Fruit fly (Drosophila melanogaster) whole organism, embryonic: Measurements from ENCODE around the gene Oseg1.

Experiments
- BEAF-32 ChIP-seq: fragments of 200-800 bp; sonication (Bioruptor generic); optimal IDR thresholded peaks from 3 replicates; lab custom pipeline; 2017; ENCODE audit warnings: missing biosample characterization, missing genetic modification characterization, mild to moderate bottlenecking, moderate library complexity, missing genetic modification reagents
- CG10366 ChIP-seq: fragments of 200-800 bp; sonication (Bioruptor generic); IDR thresholded peaks from 2 replicates; pipeline ENCODE4 v1.3.6; 2022; ENCODE audit warnings: missing biosample characterization, missing genetic modification characterization
- CG11247 ChIP-seq: fragments of 200-800 bp; sonication (Bioruptor generic); IDR thresholded peaks from 2 replicates; pipeline ENCODE4 v1.3.6; 2022; ENCODE audit warnings: missing biosample characterization, missing genetic modification characterization
- CG11504 ChIP-seq: fragments of 200-800 bp; sonication (Bioruptor generic); optimal IDR thresholded peaks from 3 replicates; lab custom pipeline; 2019; ENCODE audit warnings: missing biosample characterization, mild to moderate bottlenecking, missing genetic modification characterization, moderate library complexity
- CG12236 ChIP-seq: fragments of 200-800 bp; sonication (Bioruptor generic); optimal IDR thresholded peaks from 2 replicates; lab custom pipeline; 2016; ENCODE audit warnings: missing biosample characterization, missing genetic modification characterization
- CG1233 ChIP-seq: fragments of 200-800 bp; sonication (Bioruptor generic); optimal IDR thresholded peaks from 4 replicates; lab custom pipeline; 2018; ENCODE audit warnings: missing biosample characterization, mild to moderate bottlenecking, missing genetic modification characterization
- CG13287 ChIP-seq: fragments of 200-800 bp; sonication (Bioruptor generic); IDR thresholded peaks from 2 replicates; pipeline ENCODE4 v1.3.6; 2022; ENCODE audit warnings: missing biosample characterization, missing genetic modification characterization; ENCODE audit not compliant: partially characterized antibody
- CG14050 ChIP-seq: fragments of 200-800 bp; sonication (Bioruptor generic); IDR thresholded peaks from 3 replicates; pipeline ENCODE4 v1.3.6; 2022; ENCODE audit warnings: missing biosample characterization, missing genetic modification characterization
- CG14710 ChIP-seq: fragments of 200-800 bp; sonication (Bioruptor generic); optimal IDR thresholded peaks from 3 replicates; lab custom pipeline; 2019; ENCODE audit warnings: missing biosample characterization, mild to moderate bottlenecking, missing genetic modification characterization, moderate library complexity
- CG15073 ChIP-seq: fragments of 200-800 bp; sonication (Bioruptor generic); optimal IDR thresholded peaks from 2 replicates; lab custom pipeline; 2016; ENCODE audit warnings: missing biosample characterization, missing genetic modification characterization
- CG15269 ChIP-seq: fragments of 200-800 bp; sonication (Bioruptor generic); optimal IDR thresholded peaks from 2 replicates; lab custom pipeline; 2018; ENCODE audit warnings: missing biosample characterization, mild to moderate bottlenecking, missing genetic modification characterization, moderate library complexity
- CG30020 ChIP-seq: fragments of 200-800 bp; optimal IDR thresholded peaks from 2 replicates; lab custom pipeline; 2019; ENCODE audit warnings: missing biosample characterization, mild to moderate bottlenecking, missing genetic modification characterization, moderate library complexity
- CG31365 ChIP-seq: fragments of 200-800 bp; sonication (Bioruptor generic); optimal IDR thresholded peaks from 2 replicates; lab custom pipeline; 2018; ENCODE audit warnings: missing biosample characterization, mild to moderate bottlenecking, missing genetic modification characterization
- CG31388 ChIP-seq: fragments of 200-800 bp; sonication (Bioruptor generic); optimal IDR thresholded peaks from 2 replicates; lab custom pipeline; 2016; ENCODE audit warnings: missing biosample characterization, missing genetic modification characterization
- CG3163 ChIP-seq: fragments of 200-800 bp; sonication (Bioruptor generic); optimal IDR thresholded peaks from 3 replicates; lab custom pipeline; 2016; ENCODE audit warnings: missing biosample characterization, missing genetic modification characterization
- CG32532 ChIP-seq: fragments of 200-800 bp; sonication (Bioruptor generic); IDR thresholded peaks from 2 replicates; pipeline ENCODE4 v1.3.6; 2022; ENCODE audit warnings: missing biosample characterization, missing genetic modification characterization
- CG3281 ChIP-seq: fragments of 200-800 bp; sonication (Bioruptor generic); optimal IDR thresholded peaks from 3 replicates; lab custom pipeline; 2017; ENCODE audit warnings: missing biosample characterization, mild to moderate bottlenecking, missing genetic modification characterization
- CG33213 ChIP-seq: fragments of 200-800 bp; sonication (Bioruptor generic); optimal IDR thresholded peaks from 3 replicates; lab custom pipeline; 2016; ENCODE audit warnings: missing biosample characterization, missing genetic modification characterization
- CG6765 ChIP-seq: fragments of 200-800 bp; sonication (Bioruptor generic); optimal IDR thresholded peaks from 3 replicates; lab custom pipeline; 2017; ENCODE audit warnings: missing biosample characterization, mild to moderate bottlenecking, missing genetic modification characterization
- CG6854 ChIP-seq: fragments of 200-800 bp; sonication (Bioruptor generic); optimal IDR thresholded peaks from 3 replicates; lab custom pipeline; 2017; ENCODE audit warnings: missing biosample characterization, mild to moderate bottlenecking, missing genetic modification characterization
- CG7745 ChIP-seq: fragments of 200-800 bp; sonication (Bioruptor generic); optimal IDR thresholded peaks from 2 replicates; lab custom pipeline; 2018; ENCODE audit warnings: missing biosample characterization, mild to moderate bottlenecking, missing genetic modification characterization, moderate library complexity
- CG7786 ChIP-seq: fragments of 200-800 bp; sonication (Bioruptor generic); optimal IDR thresholded peaks from 2 replicates; lab custom pipeline; 2016; ENCODE audit warnings: missing biosample characterization, missing genetic modification characterization
- CG7839 ChIP-seq: fragments of 200-800 bp; sonication (Bioruptor generic); optimal IDR thresholded peaks from 3 replicates; lab custom pipeline; 2018; ENCODE audit warnings: missing biosample characterization, mild to moderate bottlenecking, missing genetic modification characterization, moderate library complexity
- CG8944 ChIP-seq: fragments of 200-800 bp; sonication (Bioruptor generic); optimal IDR thresholded peaks from 3 replicates; lab custom pipeline; 2016; ENCODE audit warnings: missing biosample characterization, missing genetic modification characterization
- Camta ChIP-seq: fragments of 200-800 bp; sonication (Bioruptor generic); optimal IDR thresholded peaks from 2 replicates; lab custom pipeline; 2016; ENCODE audit warnings: missing biosample characterization, missing genetic modification characterization
- Dbx ChIP-seq: fragments of 200-800 bp; sonication (Bioruptor generic); IDR thresholded peaks from 3 replicates; pipeline ENCODE4 v1.3.6; 2022; ENCODE audit warnings: missing biosample characterization, missing genetic modification characterization
- Dip3 ChIP-seq: fragments of 200-800 bp; sonication (Bioruptor generic); optimal IDR thresholded peaks from 3 replicates; lab custom pipeline; 2016; ENCODE audit warnings: missing biosample characterization, missing genetic modification characterization
- E2f2 ChIP-seq: fragments of 200-800 bp; sonication (Bioruptor generic); IDR thresholded peaks from 2 replicates; pipeline ENCODE4 v1.3.6; 2022; ENCODE audit warnings: missing biosample characterization, missing genetic modification characterization
- GATAe ChIP-seq: fragments of 200-800 bp; sonication (Bioruptor generic); conservative IDR thresholded peaks from 2 replicates; pipeline ENCODE4 v1.3.6; 2022; ENCODE audit warnings: missing biosample characterization, missing genetic modification characterization
- HHEX ChIP-seq: fragments of 200-800 bp; sonication (Bioruptor generic); optimal IDR thresholded peaks from 3 replicates; lab custom pipeline; 2017; ENCODE audit warnings: missing biosample characterization, mild to moderate bottlenecking, missing genetic modification characterization, missing genetic modification reagents
- Hand ChIP-seq: fragments of 200-800 bp; sonication (Bioruptor generic); optimal IDR thresholded peaks from 2 replicates; lab custom pipeline; 2017; ENCODE audit warnings: mild to moderate bottlenecking, missing biosample characterization, missing genetic modification reagents, missing genetic modification characterization
- NC2α ChIP-seq: fragments of 200-800 bp; sonication (Bioruptor generic); optimal IDR thresholded peaks from 2 replicates; lab custom pipeline; 2016; ENCODE audit warnings: missing biosample characterization, missing genetic modification characterization
- Sin3A ChIP-seq: fragments of >200 bp; optimal IDR thresholded peaks from 2 replicates; lab custom pipeline; 2018
- ara ChIP-seq: fragments of 200-800 bp; sonication (Bioruptor generic); IDR thresholded peaks from 2 replicates; pipeline ENCODE4 v1.3.6; 2022; ENCODE audit warnings: missing biosample characterization, missing genetic modification characterization
- bab2 ChIP-seq: fragments of 200-800 bp; sonication (Bioruptor generic); optimal IDR thresholded peaks from 2 replicates; lab custom pipeline; 2016; ENCODE audit warnings: missing biosample characterization, missing genetic modification characterization
- cas ChIP-seq: fragments of 200-800 bp; sonication (Bioruptor generic); IDR thresholded peaks from 2 replicates; pipeline ENCODE4 v1.3.6; 2022; ENCODE audit warnings: missing biosample characterization, missing genetic modification characterization
- cg ChIP-seq: fragments of 200-800 bp; sonication (Bioruptor generic); optimal IDR thresholded peaks from 3 replicates; lab custom pipeline; 2019; ENCODE audit warnings: missing biosample characterization, mild to moderate bottlenecking, missing genetic modification characterization, moderate library complexity
- dmrt11E ChIP-seq: fragments of 200-800 bp; sonication (Bioruptor generic); optimal IDR thresholded peaks from 3 replicates; lab custom pipeline; 2018; ENCODE audit warnings: missing biosample characterization, mild to moderate bottlenecking, missing genetic modification characterization, moderate library complexity
- hb ChIP-seq: fragments of 200-800 bp; sonication (Bioruptor generic); IDR thresholded peaks from 3 replicates; pipeline ENCODE4 v1.3.6; 2022; ENCODE audit warnings: missing biosample characterization, missing genetic modification characterization; ENCODE audit not compliant: partially characterized antibody
- lmd ChIP-seq: fragments of 200-800 bp; sonication (Bioruptor generic); IDR thresholded peaks from 2 replicates; pipeline ENCODE4 v1.3.6; 2022; ENCODE audit warnings: missing biosample characterization, missing genetic modification characterization
- org-1 ChIP-seq: fragments of 200-800 bp; sonication (Bioruptor generic); optimal IDR thresholded peaks from 2 replicates; lab custom pipeline; 2017; ENCODE audit warnings: missing biosample characterization, missing genetic modification characterization
- pb ChIP-seq: fragments of 200-800 bp; sonication (Bioruptor generic); optimal IDR thresholded peaks from 3 replicates; lab custom pipeline; 2016; ENCODE audit warnings: missing biosample characterization, missing genetic modification characterization
- prd ChIP-seq, 3 experiments: fragments of >200 bp in 2 of 3; fragments of 200-800 bp in 1 of 3; sonication (Bioruptor generic) in 1 of 3; optimal IDR thresholded peaks in 2 of 3; IDR thresholded peaks in 1 of 3; 2 replicates in 2 of 3; 3 replicates in 1 of 3; pipeline versions ENCODE4 v1.3.6 to Lab custom; 2017 to 2022; ENCODE audit warnings: missing biosample characterization in 1 of 3, missing genetic modification characterization in 1 of 3
- run ChIP-seq: fragments of 200-800 bp; sonication (Bioruptor generic); optimal IDR thresholded peaks from 3 replicates; lab custom pipeline; 2018; ENCODE audit warnings: missing biosample characterization, mild to moderate bottlenecking, missing genetic modification characterization
- salm ChIP-seq: fragments of 200-800 bp; sonication (Bioruptor generic); optimal IDR thresholded peaks from 2 replicates; lab custom pipeline; 2018; ENCODE audit warnings: missing biosample characterization, mild to moderate bottlenecking, missing genetic modification characterization
- slou ChIP-seq: fragments of 200-800 bp; sonication (Bioruptor generic); optimal IDR thresholded peaks from 3 replicates; lab custom pipeline; 2016; ENCODE audit warnings: missing biosample characterization, missing genetic modification characterization
- so ChIP-seq: fragments of 200-800 bp; sonication (Bioruptor generic); IDR thresholded peaks from 3 replicates; pipeline ENCODE4 v1.3.6; 2022; ENCODE audit warnings: missing biosample characterization, missing genetic modification characterization
- tgo ChIP-seq: fragments of 200-800 bp; sonication (Bioruptor generic); IDR thresholded peaks from 3 replicates; pipeline ENCODE4 v1.3.6; 2022; ENCODE audit warnings: missing biosample characterization, missing genetic modification characterization

The Oseg1 gene

DNA sequence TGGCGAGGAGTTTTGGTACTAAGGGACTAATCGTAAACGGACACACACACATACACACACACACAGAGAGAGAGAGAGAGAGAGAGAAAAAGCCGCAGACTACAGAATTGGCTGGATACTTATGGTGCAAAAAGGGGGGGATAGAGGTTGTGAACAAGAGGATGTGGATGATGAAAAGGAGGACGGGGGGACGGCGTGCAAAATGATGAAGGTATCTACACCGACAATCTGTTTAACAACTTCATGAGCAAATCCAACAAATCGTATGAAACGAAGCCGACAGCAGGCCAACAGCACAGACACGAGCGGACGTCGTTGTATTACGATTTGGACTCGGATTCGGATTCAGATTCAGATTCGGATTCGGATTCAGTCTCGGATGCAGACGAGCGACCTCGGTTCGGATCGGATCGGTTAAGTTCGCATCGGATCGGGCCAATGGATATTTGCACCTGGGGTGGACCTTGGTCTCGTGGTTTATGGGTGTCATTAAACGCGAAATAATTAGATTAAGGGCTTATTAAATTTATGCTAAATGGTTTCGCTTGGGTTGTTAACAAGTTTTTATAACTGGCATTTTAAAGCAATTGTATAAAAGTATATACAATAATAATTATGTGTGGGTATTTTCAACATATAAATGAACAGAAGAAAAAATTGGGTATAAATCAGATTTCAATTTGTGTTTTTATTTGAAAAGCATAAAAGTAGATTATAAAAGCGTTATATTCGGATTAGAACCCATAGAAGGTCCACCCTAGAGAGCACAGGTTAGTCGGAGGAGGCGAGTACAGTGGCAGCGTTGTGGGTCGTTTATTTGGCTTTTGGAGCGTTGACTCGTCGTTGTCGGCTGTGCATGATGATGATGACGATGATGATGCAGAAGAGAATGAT, 42.6 kb upstream of the Oseg1 start (continued):
- TF ChIP-seq NC2α (GFP tag; lab: Kevin White, UChicago), result no peak
- peak; percentile 92 for TF ChIP-seq org-1 (GFP tag; lab: Kevin White, UChicago)
- peak; percentile 91 for TF ChIP-seq Hand
- peak; percentile 83 for TF ChIP-seq CG32532
- peak; percentile 97 for TF ChIP-seq CG3281 (GFP tag; lab: Kevin White, UChicago)
- peak; percentile 33 for TF ChIP-seq CG7786
- TF ChIP-seq so (GFP tag; lab: Robert Waterston, UW), result peak; percentile 68
- peak; percentile 37 for TF ChIP-seq bab2 (GFP tag; lab: Kevin White, UChicago)
- no peak for TF ChIP-seq Sin3A (lab: Kevin White, UChicago)
- TF ChIP-seq CG7839 (tag; lab: Kevin White, UChicago), result peak; percentile 95
- no peak for TF ChIP-seq CG12236 (GFP tag; lab: Kevin White, UChicago)
- peak; percentile 55 for TF ChIP-seq Camta
- TF ChIP-seq CG8944 (GFP tag; lab: Kevin White, UChicago), result no peak
- TF ChIP-seq CG3163 (GFP tag; lab: Kevin White, UChicago), result no peak
- peak; percentile 94 for TF ChIP-seq CG11504
- TF ChIP-seq CG30020 (tag; lab: Kevin White, UChicago), result peak; percentile 48
- TF ChIP-seq CG14050 (GFP tag; lab: Robert Waterston, UW), result peak; percentile 67
- TF ChIP-seq CG1233 (GFP tag; lab: Kevin White, UChicago), result peak; percentile 75
- peak; percentile 83 for TF ChIP-seq slou (GFP tag; lab: Kevin White, UChicago)
- TF ChIP-seq salm (tag; lab: Kevin White, UChicago), result peak; percentile 87
- TF ChIP-seq hb (GFP tag; lab: Robert Waterston, UW), result no peak
- TF ChIP-seq CG31388, result peak; percentile 66
- TF ChIP-seq Dip3 (GFP tag; lab: Kevin White, UChicago), result peak; percentile 25
- TF ChIP-seq CG31365, result no peak
- TF ChIP-seq CG11247, result peak; percentile 69
- peak; percentile 69 for TF ChIP-seq CG10366 (GFP tag; lab: Robert Waterston, UW)
- TF ChIP-seq cas (GFP tag; lab: Robert Waterston, UW), result peak; percentile 67; the same call in 1 of the 2 replicates
- no peak for TF ChIP-seq prd (optimal IDR thresholded peaks at IDR 0.05; lab: Kevin White, UChicago)
- peak; percentile 77 for TF ChIP-seq prd (GFP tag; IDR thresholded peaks at IDR 0.05; lab: Robert Waterston, UW)
- TF ChIP-seq CG14710 (tag; lab: Kevin White, UChicago), result peak; percentile 83
- no peak for TF ChIP-seq pb (GFP tag; lab: Kevin White, UChicago)
- peak; percentile 91 for TF ChIP-seq HHEX (GFP tag; lab: Kevin White, UChicago)
- peak; percentile 60; the same call in 1 of the 2 replicates for TF ChIP-seq E2f2
- peak; percentile 89 for TF ChIP-seq CG15269
- TF ChIP-seq CG15073 (GFP tag; lab: Kevin White, UChicago), result peak; percentile 30
- TF ChIP-seq ara (GFP tag; lab: Robert Waterston, UW), result no peak; the same call in 1 of the 2 replicates
- peak; percentile 55; the same call in 1 of the 2 replicates for TF ChIP-seq GATAe (GFP tag; lab: Robert Waterston, UW)
- peak; percentile 75 for TF ChIP-seq Dbx (GFP tag; lab: Robert Waterston, UW)
- TF ChIP-seq run (tag; lab: Kevin White, UChicago), result peak; percentile 91
- TF ChIP-seq CG7745 (tag; lab: Kevin White, UChicago), result no peak
- peak; percentile 92 for TF ChIP-seq CG6765 (GFP tag; lab: Kevin White, UChicago)
- peak; percentile 30 for TF ChIP-seq cg
- peak; percentile 37 for TF ChIP-seq CG33213 (GFP tag; lab: Kevin White, UChicago)
- TF ChIP-seq BEAF-32 (GFP tag; lab: Kevin White, UChicago), result no peak
- TF ChIP-seq CG6854 (GFP tag; lab: Kevin White, UChicago), result peak; percentile 95
- peak; percentile 84 for TF ChIP-seq lmd (GFP tag; lab: Robert Waterston, UW)
- TF ChIP-seq tgo (GFP tag; lab: Robert Waterston, UW), result peak; percentile 84; the same call in 2 of the 3 replicates
- TF ChIP-seq CG13287 (GFP tag; lab: Robert Waterston, UW), result no peak
- peak; percentile 62 for TF ChIP-seq dmrt11E (tag; lab: Kevin White, UChicago)
